Fruit fly (Drosophila melanogaster): Measurements from ENCODE around the gene wac.
A peak's percentile ranks its signal among the peaks of the same experiment; 100 is the strongest.

The wac gene

dm6 chr3L:223019-223902 is 34.7 kb upstream of the wac start, which contains the start of the genes pyx and CG33229 (continued):
- TF ChIP-seq CG15073 (GFP tag; optimal IDR thresholded peaks at IDR 0.05) = peak; percentile 51
- peak; percentile 70 for TF ChIP-seq maf-S (GFP tag; optimal IDR thresholded peaks at IDR 0.05)
- TF ChIP-seq bowl (GFP tag; IDR thresholded peaks at IDR 0.05) = 0 out of 2 replicates have a peak, but pooled peaks have one; percentile 21
- peak; percentile 41 for TF ChIP-seq sima (GFP tag; optimal IDR thresholded peaks at IDR 0.05)
- TF ChIP-seq CG8281 (tag; optimal IDR thresholded peaks at IDR 0.05) = peak; percentile 69
- TF ChIP-seq sr (GFP tag; IDR thresholded peaks at IDR 0.05) = no peak
- peak; percentile 35 for TF ChIP-seq btn (GFP tag; optimal IDR thresholded peaks at IDR 0.05)
- TF ChIP-seq h (optimal IDR thresholded peaks at IDR 0.05) = no peak
- peak; percentile 90 for TF ChIP-seq tio (GFP tag; optimal IDR thresholded peaks at IDR 0.05)
- TF ChIP-seq CG34224 (GFP tag; IDR thresholded peaks at IDR 0.05; ENCODE audit: partially characterized antibody) = no peak
- TF ChIP-seq dpn (GFP tag; optimal IDR thresholded peaks at IDR 0.05) = peak; percentile 83 to 90
- peak; percentile 85 for TF ChIP-seq CG8924 (tag; optimal IDR thresholded peaks at IDR 0.05)
- peak; percentile 44 for TF ChIP-seq pb (GFP tag; optimal IDR thresholded peaks at IDR 0.05)
- peak; percentile 80 for TF ChIP-seq Camta (GFP tag; optimal IDR thresholded peaks at IDR 0.05)
- TF ChIP-seq CG10979 (tag; optimal IDR thresholded peaks at IDR 0.05) = peak; percentile 73
- TF ChIP-seq Chrac-16 (GFP tag; optimal IDR thresholded peaks at IDR 0.05) = peak; percentile 89
- TF ChIP-seq CG4424 (GFP tag; optimal IDR thresholded peaks at IDR 0.05) = peak; percentile 89
- TF ChIP-seq ap (GFP tag; IDR thresholded peaks at IDR 0.05) = peak; percentile 36; the same call in 1 of the 2 replicates
- peak; percentile 77 for TF ChIP-seq CG13296 (GFP tag; optimal IDR thresholded peaks at IDR 0.05)
- TF ChIP-seq Dref (GFP tag; IDR thresholded peaks at IDR 0.05) = peak; percentile 34
- peak; percentile 81 for TF ChIP-seq fd96Cb (tag; optimal IDR thresholded peaks at IDR 0.05)
- TF ChIP-seq CG12942 (GFP tag; optimal IDR thresholded peaks at IDR 0.05) = peak; percentile 85
- TF ChIP-seq Eip74EF (GFP tag; optimal IDR thresholded peaks at IDR 0.05) = no peak
- no peak for TF ChIP-seq Blimp-1 (GFP tag; optimal IDR thresholded peaks at IDR 0.05)
- TF ChIP-seq H2.0 (GFP tag; IDR thresholded peaks at IDR 0.05) = peak; percentile 75
- no peak; the same call in 1 of the 2 replicates for TF ChIP-seq rib (GFP tag; IDR thresholded peaks at IDR 0.05)
- peak; percentile 60; the same call in 2 of the 3 replicates for TF ChIP-seq CG2889 (GFP tag; IDR thresholded peaks at IDR 0.05)
- TF ChIP-seq hbn (GFP tag; IDR thresholded peaks at IDR 0.05; ENCODE audit: partially characterized antibody) = no peak
- peak; percentile 36 for TF ChIP-seq en (GFP tag; optimal IDR thresholded peaks at IDR 0.05)
- TF ChIP-seq D19A (tag; optimal IDR thresholded peaks at IDR 0.05) = peak; percentile 76
- peak; percentile 51; the same call in 1 of the 2 replicates for TF ChIP-seq MBD-R2 (GFP tag; IDR thresholded peaks at IDR 0.05)
- peak; percentile 76 for TF ChIP-seq vvl (GFP tag; IDR thresholded peaks at IDR 0.05)
- TF ChIP-seq CG10959 (GFP tag; IDR thresholded peaks at IDR 0.05) = 0 out of 2 replicates have a peak, but pooled peaks have one; percentile 21
- peak; percentile 87 for TF ChIP-seq CG12155 (GFP tag; optimal IDR thresholded peaks at IDR 0.05)
- peak; percentile 88 for TF ChIP-seq CG13894 (tag; optimal IDR thresholded peaks at IDR 0.05)
- peak; percentile 47 for TF ChIP-seq gcm (GFP tag; optimal IDR thresholded peaks at IDR 0.05)
- no peak for TF ChIP-seq otp (GFP tag; IDR thresholded peaks at IDR 0.05)
- TF ChIP-seq CG16813 (GFP tag; IDR thresholded peaks at IDR 0.05; ENCODE audit: partially characterized antibody) = no peak
- peak; percentile 86 for TF ChIP-seq CG1602 (GFP tag; optimal IDR thresholded peaks at IDR 0.05)
- no peak; the same call in 1 of the 2 replicates for TF ChIP-seq Taf1 (GFP tag; IDR thresholded peaks at IDR 0.05)
- peak; percentile 86 for TF ChIP-seq CG16815 (GFP tag; optimal IDR thresholded peaks at IDR 0.05)
- TF ChIP-seq gcm2 (GFP tag; optimal IDR thresholded peaks at IDR 0.05) = peak; percentile 74
- peak; percentile 66 for TF ChIP-seq ttk (GFP tag; IDR thresholded peaks at IDR 0.05)
- peak; percentile 75 for TF ChIP-seq E2f1 (GFP tag; IDR thresholded peaks at IDR 0.05)
- 0 out of 2 replicates have a peak, but pooled peaks have one; percentile 14 for TF ChIP-seq dan (GFP tag; IDR thresholded peaks at IDR 0.05)
- TF ChIP-seq Dek (tag; optimal IDR thresholded peaks at IDR 0.05) = peak; percentile 92
- no peak for TF ChIP-seq ac (GFP tag; optimal IDR thresholded peaks at IDR 0.05)
- TF ChIP-seq CG11398 (GFP tag; optimal IDR thresholded peaks at IDR 0.05) = no peak
- TF ChIP-seq CG7372 (GFP tag; IDR thresholded peaks at IDR 0.05) = peak; percentile 87

Measured in whole organism, embryonic.